Worm (Caenorhabditis elegans) whole organism, L4 larva: ENCODE results near the gene C04G6.6.
A peak's percentile ranks its signal among the peaks of the same experiment; 100 is the strongest.
"Not testable (repeated sequence)": the region's sequence is repeated elsewhere in the genome, so short reads cannot be mapped to it uniquely, and the experiment has no call there.

Source experiments
- D1046.2 ChIP-seq: fragments of 200-800 bp; sonication (Bioruptor generic); IDR thresholded peaks from 2 replicates; pipeline ENCODE4 v1.3.6; 2022; ENCODE audit warnings: missing genetic modification characterization, missing compliant biosample characterization
- F26F4.8 ChIP-seq: fragments of 200-800 bp; sonication (Bioruptor generic); conservative IDR thresholded peaks from 2 replicates; pipeline ENCODE4 v1.3.6; 2022; ENCODE audit warnings: missing genetic modification characterization, missing compliant biosample characterization
- F37D6.2 ChIP-seq: sonication (generic microtip); optimal IDR thresholded peaks from 2 replicates; lab custom pipeline; 2016; ENCODE audit warnings: mild to moderate bottlenecking, missing genetic modification characterization, missing compliant biosample characterization
- F49E8.2 ChIP-seq: sonication (generic microtip); optimal IDR thresholded peaks from 2 replicates; lab custom pipeline; 2016; ENCODE audit warnings: missing compliant biosample characterization, mild to moderate bottlenecking, missing genetic modification characterization, borderline replicate concordance
- T20F7.1 ChIP-seq: fragments of 200-800 bp; sonication (Bioruptor generic); optimal IDR thresholded peaks from 2 replicates; lab custom pipeline; 2018; ENCODE audit warnings: mild to moderate bottlenecking, missing genetic modification characterization, missing compliant biosample characterization
- Y48G9A.11 ChIP-seq: fragments of 200-800 bp; sonication (Bioruptor generic); IDR thresholded peaks from 2 replicates; pipeline ENCODE4 v1.3.6; 2022; ENCODE audit warnings: missing genetic modification reagents, missing genetic modification characterization, missing compliant biosample characterization
- Y5F2A.4 ChIP-seq: fragments of 200-800 bp; sonication (Bioruptor generic); optimal IDR thresholded peaks from 2 replicates; lab custom pipeline; 2018; ENCODE audit warnings: mild to moderate bottlenecking, missing genetic modification characterization, missing compliant biosample characterization
- ZK337.2 ChIP-seq: fragments of 200-800 bp; sonication (Bioruptor generic); IDR thresholded peaks from 2 replicates; pipeline ENCODE4 v1.3.6; 2022; ENCODE audit warnings: missing genetic modification reagents, missing genetic modification characterization, missing compliant biosample characterization
- ama-1 ChIP-seq: fragments of 150-350 bp; optimal IDR thresholded peaks from 2 replicates; lab custom pipeline; 2014; ENCODE audit warnings: inconsistent platforms, mixed read lengths
- attf-4 ChIP-seq: sonication (generic microtip); optimal IDR thresholded peaks from 3 replicates; lab custom pipeline; 2017; ENCODE audit warnings: missing biosample characterization, missing genetic modification characterization
- ceh-28 ChIP-seq: fragments of 150-350 bp; optimal IDR thresholded peaks from 2 replicates; lab custom pipeline; 2014; ENCODE audit warnings: missing biosample characterization, missing genetic modification reagents, missing genetic modification characterization
- ceh-44 ChIP-seq: fragments of 200-800 bp; sonication (Bioruptor generic); IDR thresholded peaks from 2 replicates; pipeline ENCODE4 v1.3.6; 2022; ENCODE audit warnings: missing genetic modification reagents, missing genetic modification characterization, missing compliant biosample characterization
- cey-2 ChIP-seq: sonication (generic microtip); optimal IDR thresholded peaks from 3 replicates; lab custom pipeline; 2017; ENCODE audit warnings: missing genetic modification characterization, mild to moderate bottlenecking, missing compliant biosample characterization, antibody characterized with exemption, borderline replicate concordance; ENCODE audit not compliant: insufficient read depth
- ctbp-1 ChIP-seq: fragments of 200-800 bp; sonication (Bioruptor generic); IDR thresholded peaks from 2 replicates; pipeline ENCODE4 v1.3.6; 2022; ENCODE audit warnings: missing genetic modification reagents, missing genetic modification characterization, missing compliant biosample characterization
- daf-16 ChIP-seq, 3 experiments: sonication (generic microtip); optimal IDR thresholded peaks; 2 replicates each; lab custom pipeline; 2016 to 2017; ENCODE audit warnings: missing genetic modification characterization in 3 of 3, missing genetic modification reagents in 3 of 3, mild to moderate bottlenecking in 2 of 3, missing compliant biosample characterization in 2 of 3, missing biosample characterization in 1 of 3, moderate library complexity in 1 of 3
- dmd-6 ChIP-seq: fragments of 200-800 bp; sonication (Bioruptor generic); IDR thresholded peaks from 2 replicates; pipeline ENCODE4 v1.3.6; 2022; ENCODE audit warnings: missing genetic modification reagents, missing genetic modification characterization, missing compliant biosample characterization
- dmd-8 ChIP-seq: fragments of 200-800 bp; sonication (Bioruptor generic); IDR thresholded peaks from 2 replicates; pipeline ENCODE4 v1.3.6; 2022; ENCODE audit warnings: missing genetic modification characterization, missing compliant biosample characterization
- dpl-1 ChIP-seq: fragments of 150-350 bp; optimal IDR thresholded peaks from 2 replicates; lab custom pipeline; 2014; ENCODE audit warnings: missing biosample characterization, missing genetic modification reagents, missing genetic modification characterization
- egl-27 ChIP-seq: sonication (generic microtip); optimal IDR thresholded peaks from 3 replicates; lab custom pipeline; 2017; ENCODE audit warnings: missing biosample characterization, missing genetic modification reagents, missing genetic modification characterization
- fos-1 ChIP-seq: fragments of 150-350 bp; optimal IDR thresholded peaks from 2 replicates; lab custom pipeline; 2014; ENCODE audit warnings: missing biosample characterization, missing genetic modification characterization
- hif-1 ChIP-seq, 2 experiments: sonication (generic microtip); optimal IDR thresholded peaks; 2 replicates each; lab custom pipeline; 2016 to 2017; ENCODE audit warnings: missing compliant biosample characterization in 2 of 2, missing genetic modification characterization in 2 of 2, missing genetic modification reagents in 2 of 2, missing genotype in 2 of 2, mild to moderate bottlenecking in 1 of 2
- jun-1 ChIP-seq: fragments of 150-350 bp; optimal IDR thresholded peaks from 2 replicates; lab custom pipeline; 2014; ENCODE audit warnings: missing biosample characterization, missing genetic modification reagents, missing genetic modification characterization
- lin-38 ChIP-seq: fragments of 200-800 bp; sonication (Bioruptor generic); IDR thresholded peaks from 2 replicates; pipeline ENCODE4 v1.3.6; 2022; ENCODE audit warnings: missing genetic modification reagents, missing genetic modification characterization, missing compliant biosample characterization
- madf-5 ChIP-seq, 2 experiments: fragments of 200-800 bp; sonication (Bioruptor generic); IDR thresholded peaks; 2 replicates each; pipeline ENCODE4 v1.3.6; 2022; ENCODE audit warnings: missing compliant biosample characterization in 2 of 2, missing genetic modification characterization in 2 of 2
- madf-9 ChIP-seq: fragments of 200-800 bp; sonication (Bioruptor generic); conservative IDR thresholded peaks from 2 replicates; pipeline ENCODE4 v1.3.6; 2022; ENCODE audit warnings: missing genetic modification reagents, missing genetic modification characterization, missing compliant biosample characterization
- mdl-1 ChIP-seq, 2 experiments: fragments of 150-350 bp in 1 of 2; sonication (generic microtip) in 1 of 2; optimal IDR thresholded peaks; 2 replicates each; lab custom pipeline; 2014 to 2017; ENCODE audit warnings: missing biosample characterization in 2 of 2, missing genetic modification characterization in 2 of 2
- mdt-29 ChIP-seq: fragments of 200-800 bp; sonication (Bioruptor generic); IDR thresholded peaks from 2 replicates; pipeline ENCODE4 v1.3.6; 2022; ENCODE audit warnings: missing genetic modification reagents, missing genetic modification characterization, missing compliant biosample characterization
- mep-1 ChIP-seq: fragments of 150-350 bp; sonication (generic microtip); optimal IDR thresholded peaks from 3 replicates; lab custom pipeline; 2014; ENCODE audit warnings: missing biosample characterization, missing genetic modification characterization
- mes-2 ChIP-seq: sonication (generic microtip); optimal IDR thresholded peaks from 2 replicates; lab custom pipeline; 2016; ENCODE audit warnings: missing genotype, mild to moderate bottlenecking, missing genetic modification characterization, missing compliant biosample characterization; ENCODE audit not compliant: poor library complexity, severe bottlenecking
- mxl-2 ChIP-seq: fragments of 200-800 bp; sonication (Bioruptor generic); conservative IDR thresholded peaks from 2 replicates; pipeline ENCODE4 v1.3.6; 2022; ENCODE audit warnings: missing genetic modification reagents, missing genetic modification characterization, missing compliant biosample characterization
- nhr-11 ChIP-seq: fragments of 150-350 bp; optimal IDR thresholded peaks from 2 replicates; lab custom pipeline; 2014; ENCODE audit warnings: missing biosample characterization, missing genetic modification characterization
- nhr-25 ChIP-seq: sonication (generic microtip); optimal IDR thresholded peaks from 2 replicates; lab custom pipeline; 2017; ENCODE audit warnings: missing genetic modification characterization, mild to moderate bottlenecking, missing compliant biosample characterization, antibody characterized with exemption, moderate library complexity, borderline replicate concordance; ENCODE audit not compliant: insufficient read depth
- nhr-28 ChIP-seq: fragments of 150-350 bp; optimal IDR thresholded peaks from 2 replicates; lab custom pipeline; 2014; ENCODE audit warnings: missing biosample characterization, missing genetic modification characterization
- nhr-42 ChIP-seq: fragments of 200-800 bp; sonication (Bioruptor generic); IDR thresholded peaks from 2 replicates; pipeline ENCODE4 v1.3.6; 2022; ENCODE audit warnings: missing genetic modification characterization, missing compliant biosample characterization
- nhr-76 ChIP-seq: fragments of 150-350 bp; optimal IDR thresholded peaks from 2 replicates; lab custom pipeline; 2014; ENCODE audit warnings: missing biosample characterization, missing genetic modification characterization
- pha-4 ChIP-seq, 2 experiments: fragments of 150-350 bp in 1 of 2; fragments of 200-800 bp in 1 of 2; sonication (Bioruptor generic) in 1 of 2; IDR thresholded peaks in 1 of 2; optimal IDR thresholded peaks in 1 of 2; 2 replicates each; pipeline versions ENCODE4 v1.3.6 to Lab custom; 2014 to 2022; ENCODE audit warnings: missing genetic modification characterization in 2 of 2, missing genetic modification reagents in 2 of 2, missing biosample characterization in 1 of 2, missing compliant biosample characterization in 1 of 2
- snpc-4 ChIP-seq: fragments of 150-350 bp; optimal IDR thresholded peaks from 2 replicates; lab custom pipeline; 2014; ENCODE audit warnings: missing biosample characterization, missing genetic modification characterization
- spr-1 ChIP-seq: sonication (generic microtip); optimal IDR thresholded peaks from 2 replicates; lab custom pipeline; 2016; ENCODE audit warnings: mild to moderate bottlenecking, missing genetic modification characterization, missing compliant biosample characterization
- tag-97 ChIP-seq: fragments of 200-800 bp; sonication (Bioruptor generic); IDR thresholded peaks from 2 replicates; pipeline ENCODE4 v1.3.6; 2022; ENCODE audit warnings: missing genetic modification characterization, missing compliant biosample characterization
- unc-130 ChIP-seq: sonication (generic microtip); optimal IDR thresholded peaks from 2 replicates; lab custom pipeline; 2016; ENCODE audit warnings: missing genetic modification reagents, missing genetic modification characterization, missing compliant biosample characterization
- zag-1 ChIP-seq: fragments of 150-350 bp; optimal IDR thresholded peaks from 2 replicates; lab custom pipeline; 2014; ENCODE audit warnings: missing biosample characterization, missing genetic modification characterization
- zfp-2 ChIP-seq: sonication (generic microtip); optimal IDR thresholded peaks from 2 replicates; lab custom pipeline; 2016; ENCODE audit warnings: mild to moderate bottlenecking, missing genetic modification characterization, missing compliant biosample characterization
- zip-11 ChIP-seq: fragments of 200-800 bp; sonication (Bioruptor generic); IDR thresholded peaks from 2 replicates; pipeline ENCODE4 v1.3.6; 2022; ENCODE audit warnings: missing genetic modification characterization, missing compliant biosample characterization
- ztf-7 ChIP-seq: fragments of 150-350 bp; optimal IDR thresholded peaks from 2 replicates; lab custom pipeline; 2014; ENCODE audit warnings: missing biosample characterization, missing genetic modification characterization

The C04G6.6 gene

DNA sequence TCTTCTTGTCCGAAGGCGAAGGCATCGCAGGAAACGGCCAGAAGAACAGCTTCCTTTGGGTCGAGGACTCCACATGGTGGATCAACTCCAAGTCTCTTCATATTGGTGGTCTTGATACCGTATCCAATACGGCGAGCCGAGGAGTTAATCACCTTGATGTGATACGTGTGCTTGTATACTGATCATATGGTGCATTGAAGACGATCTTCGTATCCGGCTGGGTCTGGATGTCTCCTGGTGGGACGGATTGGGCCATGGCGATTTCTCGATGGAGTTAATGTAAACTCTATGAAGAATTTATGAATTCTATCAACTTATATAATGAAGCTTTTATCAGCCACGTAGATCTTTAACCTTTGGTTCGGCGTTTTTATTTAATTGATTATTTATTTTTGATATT is 15.7 kb upstream of the C04G6.6 start, which contains the start of gene msp-74:
Gene msp-74, minus strand, starts transcription at position 101 of the 400 bp plus-strand sequence.
- TF ChIP-seq ceh-44; mxl-2 (GFP tag; lab: Robert Waterston, UW); jun-1: not testable (repeated sequence)

DNA sequence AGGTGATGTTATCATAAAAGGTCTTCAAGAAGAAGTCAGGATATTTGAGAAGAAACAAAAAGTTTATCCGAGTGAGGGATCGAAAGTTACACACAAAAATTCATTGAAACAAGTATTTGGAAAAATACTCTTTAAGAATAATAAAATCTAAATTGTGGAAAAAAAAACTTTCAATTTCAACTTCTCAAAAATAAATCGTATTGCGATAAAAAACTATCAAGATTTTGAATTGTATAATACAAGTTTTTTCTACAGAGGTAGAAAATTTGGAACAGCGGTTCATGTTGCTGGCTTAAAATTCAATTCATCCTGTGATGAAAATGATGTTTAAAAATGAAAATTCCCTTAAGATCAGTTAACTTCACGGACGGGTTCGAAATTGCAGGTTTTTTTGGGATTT is 12.5 kb upstream of the C04G6.6 start, which contains the start of gene F09C12.8:
Gene F09C12.8, plus strand, starts transcription at position 301 of the 400 bp plus-strand sequence.
- no peak for TF ChIP-seq D1046.2 (GFP tag; lab: Robert Waterston, UW)
- no peak for TF ChIP-seq unc-130 (GFP tag; lab: Kevin White, UChicago)
- no peak for TF ChIP-seq zip-11 (GFP tag; lab: Robert Waterston, UW)
- TF ChIP-seq pha-4 (GFP tag; IDR thresholded peaks at IDR 0.05; lab: Robert Waterston, UW) = no peak
- no peak for TF ChIP-seq pha-4 (tag; optimal IDR thresholded peaks at IDR 0.05; lab: Kevin White, UChicago)
- no peak for TF ChIP-seq F26F4.8
- TF ChIP-seq dmd-6 (GFP tag; lab: Robert Waterston, UW) = no peak
- TF ChIP-seq dmd-8 (GFP tag; lab: Robert Waterston, UW) = no peak
- TF ChIP-seq mdt-29 (GFP tag; lab: Robert Waterston, UW) = no peak
- no peak for TF ChIP-seq ZK337.2 (GFP tag; lab: Robert Waterston, UW)
- TF ChIP-seq nhr-42 (GFP tag; lab: Robert Waterston, UW) = no peak
- no peak for TF ChIP-seq snpc-4 (tag; lab: Kevin White, UChicago)
- TF ChIP-seq attf-4 = no peak
- no peak for TF ChIP-seq ctbp-1
- TF ChIP-seq, all 104 proteins: peak for 0

DNA sequence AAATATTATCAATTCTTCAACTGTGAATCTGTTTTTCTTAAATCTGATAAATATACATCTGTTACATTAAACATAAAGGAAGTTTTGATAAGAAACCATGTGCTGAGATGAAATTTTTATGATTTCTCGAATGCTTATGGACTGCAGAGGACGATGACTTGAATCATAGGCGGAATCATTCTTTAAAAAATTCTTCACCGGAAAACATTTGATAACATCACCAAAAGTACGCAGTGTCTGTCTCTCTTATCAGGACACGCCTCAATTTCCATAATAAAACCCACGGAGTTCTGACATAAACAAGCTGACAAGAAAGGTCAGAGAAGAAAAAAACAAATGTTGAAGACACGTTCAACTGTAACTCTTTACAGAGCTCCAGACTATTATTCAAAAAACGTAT is 10.1 kb upstream of the C04G6.6 start, which contains the start of gene F09C12.2:
Gene F09C12.2, plus strand, starts transcription at position 320 of the 400 bp plus-strand sequence.
- no peak for TF ChIP-seq D1046.2 (GFP tag; lab: Robert Waterston, UW)
- no peak for TF ChIP-seq zfp-2 (tag; lab: Kevin White, UChicago)
- TF ChIP-seq nhr-25 = no peak
- TF ChIP-seq Y48G9A.11 = no peak
- TF ChIP-seq egl-27 (tag; lab: Kevin White, UChicago) = no peak
- TF ChIP-seq nhr-28 (tag; lab: Kevin White, UChicago) = peak; percentile 53
- no peak for TF ChIP-seq tag-97 (GFP tag; lab: Robert Waterston, UW)
- TF ChIP-seq jun-1 = no peak
- TF ChIP-seq F37D6.2 = no peak
- no peak for TF ChIP-seq daf-16 (GFP tag; optimal IDR thresholded peaks at IDR 0.05; lab: Kevin White, UChicago)
- TF ChIP-seq daf-16 (tag; optimal IDR thresholded peaks at IDR 0.05; lab: Kevin White, UChicago) = peak; percentile 58

DNA sequence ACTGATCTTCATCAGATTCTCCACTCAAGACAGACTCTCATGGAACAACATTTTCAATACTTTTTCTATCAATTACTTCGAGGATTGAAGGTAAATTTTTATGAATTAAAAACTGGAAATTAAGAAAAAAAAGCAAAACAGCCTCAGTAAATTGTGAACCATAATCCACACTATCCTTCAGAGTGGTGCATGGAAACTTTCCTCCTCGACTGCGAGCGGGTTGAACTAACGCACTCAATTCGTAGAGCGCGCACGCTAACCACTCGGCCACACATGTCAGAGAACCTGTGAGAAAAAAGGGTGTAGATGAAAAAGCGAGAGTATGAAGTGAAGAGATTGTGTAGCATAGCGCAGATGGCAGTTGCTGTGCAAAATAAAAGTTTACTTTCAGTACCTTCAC is 5.5 kb upstream of the C04G6.6 start:
- peak; percentile 39 for TF ChIP-seq dpl-1 (GFP tag; lab: Kevin White, UChicago)
- TF ChIP-seq nhr-76 (tag; lab: Kevin White, UChicago) = no peak
- TF ChIP-seq zfp-2 (tag; lab: Kevin White, UChicago) = peak; percentile 55
- TF ChIP-seq mdt-29 (GFP tag; lab: Robert Waterston, UW) = peak; percentile 59
- TF ChIP-seq spr-1 (tag; lab: Kevin White, UChicago) = peak; percentile 86
- TF ChIP-seq lin-38 (GFP tag; lab: Robert Waterston, UW) = no peak; the same call in none of the 2 replicates
- no peak; the same call in 1 of the 2 replicates for TF ChIP-seq madf-9 (GFP tag; lab: Robert Waterston, UW)
- TF ChIP-seq attf-4 = no peak
- TF ChIP-seq T20F7.1 (GFP tag; lab: Kevin White, UChicago) = no peak
- TF ChIP-seq ama-1 (lab: Kevin White, UChicago) = no peak
- TF ChIP-seq mdl-1 (tag; optimal IDR thresholded peaks at IDR 0.05; lab: Kevin White, UChicago) = peak in 1 of 2 experiments; percentile 28
- no peak for TF ChIP-seq nhr-25
- no peak for TF ChIP-seq ceh-28 (tag; lab: Kevin White, UChicago)
- no peak for TF ChIP-seq fos-1 (tag; lab: Kevin White, UChicago)
- TF ChIP-seq madf-5 (GFP tag; IDR thresholded peaks at IDR 0.05; lab: Robert Waterston, UW) = peak; percentile 83 to 84; a peak in 3 of 4 replicates
- peak; percentile 32 for TF ChIP-seq ztf-7 (tag; lab: Kevin White, UChicago)
- TF ChIP-seq Y5F2A.4 (GFP tag; lab: Kevin White, UChicago) = peak; percentile 75
- TF ChIP-seq jun-1 = no peak
- TF ChIP-seq zag-1 (tag; lab: Kevin White, UChicago) = no peak
- peak; percentile 72 for TF ChIP-seq mep-1 (tag; lab: Kevin White, UChicago)
- TF ChIP-seq F49E8.2 = peak; percentile 63
- no peak for TF ChIP-seq cey-2 (tag; lab: Kevin White, UChicago)
- peak; percentile 55 for TF ChIP-seq nhr-11 (tag; lab: Kevin White, UChicago)
- TF ChIP-seq mes-2 (tag; lab: Kevin White, UChicago) = peak; percentile 92
- TF ChIP-seq hif-1 (tag; optimal IDR thresholded peaks at IDR 0.05; lab: Kevin White, UChicago) = peak in 1 of 2 experiments; percentile 25
